Fruit fly (Drosophila melanogaster): Measurements from ENCODE around the gene CG15282.

Gene CG15282

dm6 chr2L:14712245-14712644 is at the start of gene CG15282:
TSS of gene CG15282 (plus strand) at chr2L:14712471.
- TF ChIP-seq kay (GFP tag; ENCODE audit: borderline replicate concordance): no peak
- TF ChIP-seq CG11617 (GFP tag; optimal IDR thresholded peaks at IDR 0.05): no peak
- TF ChIP-seq CG14711 (tag; optimal IDR thresholded peaks at IDR 0.05): no peak
- TF ChIP-seq CG1620 (GFP tag; optimal IDR thresholded peaks at IDR 0.05): no peak
- TF ChIP-seq toe (GFP tag; optimal IDR thresholded peaks at IDR 0.05): no peak
- TF ChIP-seq pad (GFP tag; optimal IDR thresholded peaks at IDR 0.05): no peak
- no peak for TF ChIP-seq CG12768 (GFP tag; optimal IDR thresholded peaks at IDR 0.05)
- TF ChIP-seq bab1 (GFP tag; optimal IDR thresholded peaks at IDR 0.05): no peak

- TF ChIP-seq cic (GFP tag; optimal IDR thresholded peaks at IDR 0.05) (no peak), tj (GFP tag; optimal IDR thresholded peaks at IDR 0.05) (peak; percentile 97)
Measured at dm6 chr2L:14663147-14663546, 49.1 kb upstream of the CG15282 start.

DNA sequence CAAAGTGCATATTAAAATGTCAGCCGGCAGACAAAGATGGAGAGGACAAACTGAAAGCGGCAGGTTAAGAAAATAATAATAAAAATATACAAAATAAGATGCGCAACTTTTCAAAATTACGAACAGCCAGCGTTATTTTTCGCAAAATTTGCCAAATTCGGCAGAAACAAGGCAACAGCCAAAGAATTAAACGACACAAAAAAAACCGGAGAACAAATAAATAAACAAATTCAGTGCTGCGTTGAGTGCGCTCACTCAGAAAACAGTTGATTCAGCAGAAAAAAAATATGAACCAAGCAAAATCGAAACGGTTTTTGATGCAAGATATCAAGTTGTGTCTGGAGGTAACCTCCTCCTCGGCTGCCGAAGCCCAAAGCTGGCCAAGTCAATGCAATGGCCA is 47.9 kb upstream of the CG15282 start:
- peak; percentile 99 for TF ChIP-seq tj (GFP tag; optimal IDR thresholded peaks at IDR 0.05)
- no peak for TF ChIP-seq CG33017 (tag; optimal IDR thresholded peaks at IDR 0.05)

- TF ChIP-seq ovo (GFP tag; optimal IDR thresholded peaks at IDR 0.05) (no peak), Hr96 (GFP tag; optimal IDR thresholded peaks at IDR 0.05) (no peak), CG5204 (GFP tag; optimal IDR thresholded peaks at IDR 0.05) (no peak), CG1620 (GFP tag; optimal IDR thresholded peaks at IDR 0.05) (no peak)
Measured at dm6 chr2L:14664952-14665607, 47.2 kb upstream of the CG15282 start.

dm6 chr2L:14668212-14668799 is 44.0 kb upstream of the CG15282 start:
- no peak for TF ChIP-seq bab1 (GFP tag; optimal IDR thresholded peaks at IDR 0.05)
- no peak for TF ChIP-seq cnc (optimal IDR thresholded peaks at IDR 0.05)
- TF ChIP-seq CG1620 (GFP tag; optimal IDR thresholded peaks at IDR 0.05): no peak
- TF ChIP-seq CG33017 (tag; optimal IDR thresholded peaks at IDR 0.05): no peak
- no peak for TF ChIP-seq CG14711 (tag; optimal IDR thresholded peaks at IDR 0.05)
- TF ChIP-seq CG5204 (GFP tag; optimal IDR thresholded peaks at IDR 0.05): no peak
- no peak for TF ChIP-seq Clk (GFP tag; optimal IDR thresholded peaks at IDR 0.05)
- TF ChIP-seq kay (GFP tag; ENCODE audit: borderline replicate concordance): no peak
- no peak for TF ChIP-seq tj (GFP tag; optimal IDR thresholded peaks at IDR 0.05)
- no peak for TF ChIP-seq pad (GFP tag; optimal IDR thresholded peaks at IDR 0.05)
- TF ChIP-seq CG11617 (GFP tag; optimal IDR thresholded peaks at IDR 0.05): no peak
- no peak for TF ChIP-seq cic (GFP tag; optimal IDR thresholded peaks at IDR 0.05)
- TF ChIP-seq ovo (GFP tag; optimal IDR thresholded peaks at IDR 0.05): no peak
- TF ChIP-seq Hr96 (GFP tag; optimal IDR thresholded peaks at IDR 0.05): no peak
- TF ChIP-seq CG7101 (tag; optimal IDR thresholded peaks at IDR 0.05): no peak
- TF ChIP-seq Mnt (GFP tag; optimal IDR thresholded peaks at IDR 0.05): no peak
- TF ChIP-seq toe (GFP tag; optimal IDR thresholded peaks at IDR 0.05): no peak
- no peak for TF ChIP-seq Crg-1 (GFP tag; optimal IDR thresholded peaks at IDR 0.05)

DNA sequence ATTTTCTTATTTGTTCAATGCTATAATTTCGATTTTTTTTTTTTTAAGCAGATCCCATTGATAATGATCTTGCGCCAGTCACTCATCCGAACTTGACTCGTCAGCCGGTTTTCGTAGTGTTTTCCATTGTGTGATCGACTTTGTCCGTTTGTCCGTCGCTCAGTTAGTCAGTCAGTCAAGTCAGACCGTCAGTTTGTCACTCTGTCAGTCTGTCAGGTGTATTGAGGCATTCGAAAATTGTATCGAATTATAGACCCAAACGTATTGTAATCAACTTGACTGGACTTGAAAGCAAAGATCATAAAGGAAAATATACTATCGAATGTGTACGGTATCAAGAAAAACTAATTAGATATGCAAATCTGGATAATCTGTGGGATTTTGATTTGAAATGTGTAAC is 43.4 kb upstream of the CG15282 start:
- TF ChIP-seq CG7045 (GFP tag; optimal IDR thresholded peaks at IDR 0.05) (no peak), cic (GFP tag; optimal IDR thresholded peaks at IDR 0.05) (no peak), toe (GFP tag; optimal IDR thresholded peaks at IDR 0.05) (no peak), Hr96 (GFP tag; optimal IDR thresholded peaks at IDR 0.05) (no peak), Clk (GFP tag; optimal IDR thresholded peaks at IDR 0.05) (no peak)

dm6 chr2L:14673601-14674006 is 38.7 kb upstream of the CG15282 start:
- no peak for TF ChIP-seq CG1620 (GFP tag; optimal IDR thresholded peaks at IDR 0.05)
- no peak for TF ChIP-seq Mnt (GFP tag; optimal IDR thresholded peaks at IDR 0.05)
- no peak for TF ChIP-seq pad (GFP tag; optimal IDR thresholded peaks at IDR 0.05)
- TF ChIP-seq kay (GFP tag; ENCODE audit: borderline replicate concordance): no peak
- no peak for TF ChIP-seq toe (GFP tag; optimal IDR thresholded peaks at IDR 0.05)
- TF ChIP-seq Hr96 (GFP tag; optimal IDR thresholded peaks at IDR 0.05): no peak
- no peak for TF ChIP-seq CG33017 (tag; optimal IDR thresholded peaks at IDR 0.05)
- no peak for TF ChIP-seq CG12768 (GFP tag; optimal IDR thresholded peaks at IDR 0.05)
- no peak for TF ChIP-seq CG7045 (GFP tag; optimal IDR thresholded peaks at IDR 0.05)

dm6 chr2L:14674606-14675100 is 37.6 kb upstream of the CG15282 start:
- TF ChIP-seq CG1620 (GFP tag; optimal IDR thresholded peaks at IDR 0.05): no peak
- no peak for TF ChIP-seq Hr96 (GFP tag; optimal IDR thresholded peaks at IDR 0.05)
- TF ChIP-seq CG12768 (GFP tag; optimal IDR thresholded peaks at IDR 0.05): no peak
- TF ChIP-seq Mnt (GFP tag; optimal IDR thresholded peaks at IDR 0.05): no peak
- no peak for TF ChIP-seq CG7101 (tag; optimal IDR thresholded peaks at IDR 0.05)
- no peak for TF ChIP-seq pad (GFP tag; optimal IDR thresholded peaks at IDR 0.05)
- no peak for TF ChIP-seq cnc (optimal IDR thresholded peaks at IDR 0.05)
